Worm (Caenorhabditis elegans) whole organism, young adult: ENCODE data around the gene scl-8.

Source experiments
- B0336.3 ChIP-seq: fragments of 200-800 bp; sonication (Bioruptor generic); IDR thresholded peaks from 2 replicates; pipeline ENCODE4 v1.3.6; 2022; ENCODE audit warnings: missing genetic modification characterization, missing compliant biosample characterization
- F33H1.4 ChIP-seq: fragments of 200-800 bp; sonication (Bioruptor generic); IDR thresholded peaks from 2 replicates; pipeline ENCODE4 v1.3.6; 2022; ENCODE audit warnings: missing genetic modification reagents, missing genetic modification characterization, missing compliant biosample characterization
- F39B2.1 ChIP-seq: fragments of 200-800 bp; sonication (Bioruptor generic); IDR thresholded peaks from 2 replicates; pipeline ENCODE4 v1.3.6; 2022; ENCODE audit warnings: missing genetic modification reagents, missing genetic modification characterization, missing compliant biosample characterization
- F49E8.2 ChIP-seq: sonication (generic microtip); optimal IDR thresholded peaks from 3 replicates; lab custom pipeline; 2017; ENCODE audit warnings: missing genetic modification characterization, mild to moderate bottlenecking, missing compliant biosample characterization, antibody characterized with exemption, moderate library complexity; ENCODE audit not compliant: insufficient read depth
- F52B5.7 ChIP-seq: sonication (generic microtip); optimal IDR thresholded peaks from 2 replicates; lab custom pipeline; 2016; ENCODE audit warnings: mild to moderate bottlenecking, missing genetic modification characterization, missing compliant biosample characterization
- F57C9.4 ChIP-seq: sonication (generic microtip); optimal IDR thresholded peaks from 2 replicates; lab custom pipeline; 2017; ENCODE audit warnings: mild to moderate bottlenecking, missing genetic modification characterization, missing compliant biosample characterization
- T07F8.4 ChIP-seq: sonication (generic microtip); optimal IDR thresholded peaks from 2 replicates; lab custom pipeline; 2016; ENCODE audit warnings: mild to moderate bottlenecking, missing genetic modification characterization, moderate library complexity, missing compliant biosample characterization
- Y53G8AR.9 ChIP-seq: fragments of 200-800 bp; sonication (Bioruptor generic); conservative IDR thresholded peaks from 2 replicates; pipeline ENCODE4 v1.3.6; 2022; ENCODE audit warnings: missing genetic modification reagents, missing genetic modification characterization, missing compliant biosample characterization
- Y56A3A.18 ChIP-seq: fragments of 200-800 bp; sonication (Bioruptor generic); IDR thresholded peaks from 2 replicates; pipeline ENCODE4 v1.3.6; 2022; ENCODE audit warnings: missing genetic modification reagents, missing genetic modification characterization, missing compliant biosample characterization
- ama-1 ChIP-seq, 3 experiments: fragments of 150-350 bp in 1 of 3; sonication (generic microtip) in 2 of 3; optimal IDR thresholded peaks; 2 replicates each; lab custom pipeline; 2014 to 2018; ENCODE audit warnings: missing biosample characterization in 2 of 3, missing genetic modification characterization in 2 of 3, missing genetic modification reagents in 2 of 3
- athp-1 ChIP-seq: sonication (generic microtip); optimal IDR thresholded peaks from 2 replicates; lab custom pipeline; 2017; ENCODE audit warnings: mild to moderate bottlenecking, missing genetic modification characterization, missing compliant biosample characterization
- bed-1 ChIP-seq: fragments of 200-800 bp; sonication (Bioruptor generic); IDR thresholded peaks from 2 replicates; pipeline ENCODE4 v1.3.6; 2022; ENCODE audit warnings: missing genetic modification reagents, missing genetic modification characterization, missing compliant biosample characterization
- ccch-3 ChIP-seq: fragments of 200-800 bp; sonication (Bioruptor generic); optimal IDR thresholded peaks from 2 replicates; lab custom pipeline; 2018; ENCODE audit warnings: mild to moderate bottlenecking, missing genetic modification characterization, missing compliant biosample characterization
- cebp-2 ChIP-seq: fragments of 200-800 bp; sonication (Bioruptor generic); IDR thresholded peaks from 2 replicates; pipeline ENCODE4 v1.3.6; 2022; ENCODE audit warnings: missing genetic modification characterization, missing compliant biosample characterization
- ceh-27 ChIP-seq: fragments of 200-800 bp; sonication (Bioruptor generic); optimal IDR thresholded peaks from 2 replicates; lab custom pipeline; 2018; ENCODE audit warnings: mild to moderate bottlenecking, missing genetic modification characterization, moderate library complexity, missing compliant biosample characterization
- ceh-58 ChIP-seq: fragments of 200-800 bp; sonication (Bioruptor generic); IDR thresholded peaks from 2 replicates; pipeline ENCODE4 v1.3.6; 2022; ENCODE audit warnings: missing genetic modification characterization, missing compliant biosample characterization
- dox-1 ChIP-seq: fragments of 200-800 bp; sonication (Bioruptor generic); IDR thresholded peaks from 2 replicates; pipeline ENCODE4 v1.3.6; 2022; ENCODE audit warnings: missing genetic modification reagents, missing genetic modification characterization, missing compliant biosample characterization
- egl-18 ChIP-seq: fragments of 200-800 bp; sonication (Bioruptor generic); IDR thresholded peaks from 2 replicates; pipeline ENCODE4 v1.3.6; 2022; ENCODE audit warnings: missing genetic modification reagents, missing genetic modification characterization, missing compliant biosample characterization
- egl-44 ChIP-seq: fragments of 200-800 bp; sonication (Bioruptor generic); IDR thresholded peaks from 2 replicates; pipeline ENCODE4 v1.3.6; 2022; ENCODE audit warnings: missing genetic modification reagents, missing genetic modification characterization, missing compliant biosample characterization
- hlh-12 ChIP-seq: sonication (generic microtip); optimal IDR thresholded peaks from 2 replicates; lab custom pipeline; 2016; ENCODE audit warnings: missing genetic modification characterization, missing compliant biosample characterization
- hmg-20 ChIP-seq: fragments of 200-800 bp; sonication (Bioruptor generic); IDR thresholded peaks from 2 replicates; pipeline ENCODE4 v1.3.6; 2022; ENCODE audit warnings: missing genetic modification reagents, missing genetic modification characterization, missing compliant biosample characterization
- hsf-1 ChIP-seq: fragments of 200-800 bp; sonication (Bioruptor generic); IDR thresholded peaks from 2 replicates; pipeline ENCODE4 v1.3.6; 2022; ENCODE audit warnings: missing genetic modification reagents, missing genetic modification characterization, missing compliant biosample characterization
- lin-26 ChIP-seq: fragments of 200-800 bp; sonication (Bioruptor generic); IDR thresholded peaks from 2 replicates; pipeline ENCODE4 v1.3.6; 2022; ENCODE audit warnings: missing genetic modification reagents, missing genetic modification characterization, missing compliant biosample characterization
- lsl-1 ChIP-seq: fragments of 200-800 bp; sonication (Bioruptor generic); optimal IDR thresholded peaks from 2 replicates; lab custom pipeline; 2018; ENCODE audit warnings: mild to moderate bottlenecking, missing genetic modification characterization, moderate library complexity, missing compliant biosample characterization
- madf-3 ChIP-seq: fragments of 200-800 bp; sonication (Bioruptor generic); IDR thresholded peaks from 2 replicates; pipeline ENCODE4 v1.3.6; 2022; ENCODE audit warnings: missing genetic modification reagents, missing genetic modification characterization, missing compliant biosample characterization
- nfya-2 ChIP-seq: fragments of 200-800 bp; sonication (Bioruptor generic); IDR thresholded peaks from 2 replicates; pipeline ENCODE4 v1.3.6; 2022; ENCODE audit warnings: missing genetic modification reagents, missing genetic modification characterization, missing compliant biosample characterization
- rpc-1 ChIP-seq, 2 experiments: fragments of 150-350 bp in 1 of 2; sonication (generic microtip) in 1 of 2; optimal IDR thresholded peaks; 2 replicates each; lab custom pipeline; 2014 to 2018; ENCODE audit warnings: missing biosample characterization in 1 of 2, missing genetic modification characterization in 1 of 2, missing genetic modification reagents in 1 of 2, missing genotype in 1 of 2
- sdz-38 ChIP-seq: sonication (generic microtip); optimal IDR thresholded peaks from 2 replicates; lab custom pipeline; 2016; ENCODE audit warnings: missing genotype, missing genetic modification characterization, missing compliant biosample characterization
- snpc-1.3 ChIP-seq: sonication (generic microtip); optimal IDR thresholded peaks from 2 replicates; lab custom pipeline; 2017; ENCODE audit warnings: missing genetic modification characterization, mild to moderate bottlenecking, missing compliant biosample characterization, antibody characterized with exemption, moderate library complexity, missing genotype, missing genetic modification reagents; ENCODE audit not compliant: insufficient read depth
- snpc-3.4 ChIP-seq: sonication (generic microtip); optimal IDR thresholded peaks from 2 replicates; lab custom pipeline; 2017; ENCODE audit warnings: missing genetic modification characterization, mild to moderate bottlenecking, missing compliant biosample characterization, antibody characterized with exemption, moderate library complexity, missing genotype, missing genetic modification reagents
- snpc-4 ChIP-seq, 5 experiments: fragments of 150-350 bp in 1 of 5; sonication (generic microtip) in 4 of 5; optimal IDR thresholded peaks; 2 replicates each; lab custom pipeline; 2014 to 2018; ENCODE audit warnings: missing genetic modification characterization in 5 of 5, missing biosample characterization in 3 of 5, antibody characterized with exemption in 2 of 5, mild to moderate bottlenecking in 2 of 5, missing compliant biosample characterization in 2 of 5, missing genotype in 2 of 5, moderate library complexity in 2 of 5, missing genetic modification reagents in 1 of 5
- somi-1 ChIP-seq: fragments of 200-800 bp; sonication (Bioruptor generic); optimal IDR thresholded peaks from 2 replicates; lab custom pipeline; 2018; ENCODE audit warnings: mild to moderate bottlenecking, missing genetic modification characterization, missing compliant biosample characterization
- tlf-1 ChIP-seq: fragments of 200-800 bp; sonication (Bioruptor generic); optimal IDR thresholded peaks from 2 replicates; lab custom pipeline; 2018; ENCODE audit warnings: mild to moderate bottlenecking, missing genetic modification characterization, missing compliant biosample characterization
- unc-130 ChIP-seq: sonication (generic microtip); optimal IDR thresholded peaks from 2 replicates; lab custom pipeline; 2016; ENCODE audit warnings: missing genetic modification reagents, missing genetic modification characterization, missing compliant biosample characterization
- zim-3 ChIP-seq: sonication (generic microtip); optimal IDR thresholded peaks from 2 replicates; lab custom pipeline; 2017; ENCODE audit warnings: mild to moderate bottlenecking, missing genetic modification characterization, moderate library complexity, missing compliant biosample characterization
- ztf-26 ChIP-seq: sonication (generic microtip); optimal IDR thresholded peaks from 2 replicates; lab custom pipeline; 2017; ENCODE audit warnings: missing genetic modification characterization, missing compliant biosample characterization

The scl-8 gene

DNA sequence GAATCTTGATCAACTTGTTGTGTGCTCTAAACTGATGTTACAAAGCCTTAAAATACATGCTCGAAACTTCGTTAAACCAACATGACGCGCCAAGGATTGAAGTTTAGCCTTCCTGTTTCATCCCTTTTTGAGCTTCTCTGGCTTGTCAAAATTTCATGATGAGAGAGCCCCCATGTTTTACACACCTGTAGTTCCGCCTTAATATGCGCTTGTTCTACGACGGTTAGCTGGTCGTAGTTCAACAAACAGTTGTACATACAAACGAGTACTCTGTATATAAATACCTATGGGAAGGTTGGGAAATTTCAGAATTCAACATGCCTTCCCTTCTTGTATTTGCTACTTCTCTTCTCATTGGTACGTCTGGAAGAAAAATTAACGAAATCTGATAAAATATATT is 3.1 kb upstream of the scl-8 start, which contains the start of gene scl-6 (continued):
- no peak for TF ChIP-seq ceh-58 (GFP tag; lab: Robert Waterston, UW)
- TF ChIP-seq F49E8.2 (tag; lab: Kevin White, UChicago): no peak
- no peak for TF ChIP-seq Y56A3A.18 (GFP tag; lab: Robert Waterston, UW)
- TF ChIP-seq snpc-3.4: no peak
- TF ChIP-seq rpc-1 (optimal IDR thresholded peaks at IDR 0.05; lab: Kevin White, UChicago): no peak
- no peak for TF ChIP-seq rpc-1 (tag; optimal IDR thresholded peaks at IDR 0.05; lab: Kevin White, UChicago)
- TF ChIP-seq, all 124 proteins: peak for 0

DNA sequence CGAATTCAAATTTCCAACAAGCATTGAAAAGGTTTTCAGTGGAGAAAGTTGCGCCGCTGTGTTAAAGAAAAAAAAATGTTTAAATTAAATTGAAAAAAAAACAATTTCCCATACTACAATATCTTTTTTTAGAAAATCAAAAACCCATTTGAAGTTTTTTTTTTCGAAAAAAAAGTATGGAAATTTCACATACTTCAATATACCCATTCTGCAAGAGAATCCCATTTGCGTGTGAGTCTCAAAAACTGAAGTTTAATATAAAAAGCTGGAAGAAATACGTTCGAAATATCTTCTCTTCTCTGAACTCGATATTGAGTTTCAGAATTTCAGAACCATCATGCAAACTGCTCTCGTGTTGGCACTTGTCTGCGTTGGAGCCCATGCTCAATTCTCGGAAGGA is 1.4 kb upstream of the scl-8 start, which contains the start of gene scl-7:
scl-7 (plus strand) TSS at position 301 of the 400 bp plus-strand sequence.
- TF ChIP-seq unc-130 (GFP tag; lab: Kevin White, UChicago) (no peak), ccch-3 (GFP tag; lab: Kevin White, UChicago) (no peak), egl-44 (no peak), cebp-2 (GFP tag; lab: Robert Waterston, UW) (no peak), Y53G8AR.9 (no peak), madf-3 (GFP tag; lab: Robert Waterston, UW) (no peak), hlh-12 (tag; lab: Kevin White, UChicago) (no peak), hsf-1 (GFP tag; lab: Robert Waterston, UW) (no peak), ceh-27 (GFP tag; lab: Kevin White, UChicago) (no peak), snpc-1.3 (tag; lab: Kevin White, UChicago) (no peak), sdz-38 (tag; lab: Kevin White, UChicago) (no peak), athp-1 (no peak), F52B5.7 (no peak), tlf-1 (GFP tag; lab: Kevin White, UChicago) (no peak), lsl-1 (GFP tag; lab: Kevin White, UChicago) (no peak), dox-1 (no peak)

DNA sequence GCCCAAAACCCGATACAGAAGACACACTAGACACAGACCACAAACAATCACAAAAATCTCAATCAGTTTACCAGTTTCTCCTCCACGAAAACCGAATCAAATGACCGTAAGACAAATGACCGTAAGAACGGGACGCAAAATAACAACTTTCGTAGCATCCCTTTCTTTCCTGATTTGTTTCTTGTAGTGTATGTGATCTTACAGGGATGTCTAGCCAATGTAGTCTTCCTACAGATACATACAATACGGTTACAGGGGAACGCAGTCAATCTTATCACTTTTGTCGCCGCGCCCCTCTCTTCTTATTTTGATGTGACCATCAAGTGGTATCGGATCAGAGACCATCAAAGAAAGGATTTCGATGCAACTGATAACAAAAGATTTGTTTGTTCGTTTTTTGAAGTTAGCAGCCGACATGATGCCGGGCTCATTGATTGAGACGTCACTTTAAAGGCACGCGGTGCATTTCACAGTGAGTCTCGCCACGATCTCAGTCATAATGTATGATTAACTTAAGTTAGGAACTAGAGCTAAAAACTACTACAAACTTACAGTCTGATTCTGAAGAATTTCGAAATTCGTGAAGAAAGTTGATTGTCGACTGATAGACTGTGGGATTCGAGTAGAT is 4.2 kb downstream of the scl-8 start:
- TF ChIP-seq somi-1 (GFP tag; lab: Kevin White, UChicago) (peak; percentile 17), F57C9.4 (tag; lab: Kevin White, UChicago) (no peak), zim-3 (tag; lab: Kevin White, UChicago) (no peak), F33H1.4 (GFP tag; lab: Robert Waterston, UW) (no peak), bed-1 (GFP tag; lab: Robert Waterston, UW) (no peak), hmg-20 (no peak), lin-26 (GFP tag; lab: Robert Waterston, UW) (peak; percentile 47; the same call in 1 of the 2 replicates), snpc-4 (GFP tag; optimal IDR thresholded peaks at IDR 0.05; lab: Kevin White, UChicago) (no peak), snpc-4 (tag; optimal IDR thresholded peaks at IDR 0.05; lab: Kevin White, UChicago) (peak in 3 of 4 experiments; percentile 14 to 79 (median 62)), F39B2.1 (GFP tag; lab: Robert Waterston, UW) (no peak)

DNA sequence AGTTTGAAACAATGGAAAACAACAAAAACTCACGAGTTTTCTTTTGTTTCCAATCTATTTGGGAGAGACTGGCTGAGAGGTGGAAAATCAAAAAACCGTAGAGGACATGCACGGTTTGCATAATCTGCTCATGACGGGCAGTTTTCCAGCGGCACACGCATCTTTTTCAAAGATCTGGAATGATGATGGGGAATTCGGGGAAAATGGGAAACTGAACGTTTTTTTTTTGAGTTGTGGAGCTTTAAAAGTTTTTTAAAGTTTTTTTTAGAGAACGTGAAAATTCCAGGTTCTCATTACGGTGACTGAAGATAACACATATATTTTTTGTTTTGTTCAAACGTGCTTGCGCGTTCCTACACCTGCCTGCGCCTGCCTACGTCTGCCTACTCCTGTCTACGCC is 5.1 kb downstream of the scl-8 start, which contains the start of gene C39E9.7:
C39E9.7 (minus strand) TSS at position 101 of the 400 bp plus-strand sequence.
- TF ChIP-seq B0336.3 (GFP tag; lab: Robert Waterston, UW) (no peak), nfya-2 (GFP tag; lab: Robert Waterston, UW) (no peak), ama-1 (optimal IDR thresholded peaks at IDR 0.05; lab: Kevin White, UChicago) (no peak), ama-1 (GFP tag; optimal IDR thresholded peaks at IDR 0.05; lab: Kevin White, UChicago) (no peak), ztf-26 (tag; lab: Kevin White, UChicago) (no peak), T07F8.4 (tag; lab: Kevin White, UChicago) (no peak), egl-18 (GFP tag; lab: Robert Waterston, UW) (no peak), athp-1 (no peak)
